Worm (Caenorhabditis elegans) whole organism, L1 larva: Measurements from ENCODE around the gene npr-17.

Experiments
- C16A3.4 ChIP-seq: fragments of 150-350 bp; optimal IDR thresholded peaks from 2 replicates; lab custom pipeline; 2014; ENCODE audit warnings: missing biosample characterization, missing genetic modification characterization
- C34B4.2 ChIP-seq: sonication (generic microtip); optimal IDR thresholded peaks from 2 replicates; lab custom pipeline; 2017; ENCODE audit warnings: mild to moderate bottlenecking, missing genetic modification characterization, missing compliant biosample characterization
- F16B12.6 ChIP-seq: fragments of 150-350 bp; optimal IDR thresholded peaks from 2 replicates; lab custom pipeline; 2014; ENCODE audit warnings: missing biosample characterization, missing genetic modification characterization
- aha-1 ChIP-seq: fragments of 150-350 bp; optimal IDR thresholded peaks from 2 replicates; lab custom pipeline; 2014; ENCODE audit warnings: missing biosample characterization, missing genetic modification characterization
- alr-1 ChIP-seq: fragments of 200-800 bp; sonication (Bioruptor generic); optimal IDR thresholded peaks from 2 replicates; lab custom pipeline; 2018; ENCODE audit warnings: borderline replicate concordance, mild to moderate bottlenecking, missing genetic modification characterization, missing compliant biosample characterization
- aly-2 ChIP-seq: fragments of 150-350 bp; optimal IDR thresholded peaks from 2 replicates; lab custom pipeline; 2014; ENCODE audit warnings: missing biosample characterization, missing genetic modification characterization
- ama-1 ChIP-seq: fragments of 150-350 bp; optimal IDR thresholded peaks from 2 replicates; lab custom pipeline; 2014
- blmp-1 ChIP-seq: fragments of 150-350 bp; optimal IDR thresholded peaks from 2 replicates; lab custom pipeline; 2014; ENCODE audit warnings: missing biosample characterization, missing genetic modification characterization
- ceh-82 ChIP-seq, 3 experiments: fragments of 150-350 bp in 1 of 3; sonication (generic microtip) in 2 of 3; optimal IDR thresholded peaks; 2 replicates each; lab custom pipeline; 2014 to 2017; ENCODE audit warnings: missing biosample characterization in 3 of 3, missing genetic modification characterization in 3 of 3
- dpl-1 ChIP-seq, 3 experiments: fragments of 150-350 bp in 2 of 3; sonication (generic microtip) in 1 of 3; optimal IDR thresholded peaks; 2 replicates each; lab custom pipeline; 2014 to 2017; ENCODE audit warnings: missing biosample characterization in 3 of 3, missing genetic modification characterization in 3 of 3, missing genetic modification reagents in 3 of 3
- dsc-1 ChIP-seq: sonication (generic microtip); optimal IDR thresholded peaks from 2 replicates; lab custom pipeline; 2016; ENCODE audit warnings: mild to moderate bottlenecking, missing genetic modification characterization, missing compliant biosample characterization
- elt-2 ChIP-seq: sonication (generic microtip); optimal IDR thresholded peaks from 2 replicates; lab custom pipeline; 2016; ENCODE audit warnings: missing genetic modification characterization, mild to moderate bottlenecking, inconsistent platforms, missing compliant biosample characterization, missing genetic modification reagents
- elt-3 ChIP-seq, 6 experiments: fragments of 150-350 bp in 1 of 6; sonication (generic microtip); optimal IDR thresholded peaks; 2 replicates each; lab custom pipeline; 2017 to 2018; ENCODE audit warnings: missing biosample characterization in 6 of 6, missing genetic modification characterization in 6 of 6, inconsistent platforms in 1 of 6
- ets-5 ChIP-seq: fragments of 200-800 bp; sonication (Bioruptor generic); IDR thresholded peaks from 2 replicates; pipeline ENCODE4 v1.3.6; 2022; ENCODE audit warnings: missing genetic modification characterization, missing compliant biosample characterization
- fkh-10 ChIP-seq: sonication (generic microtip); optimal IDR thresholded peaks from 2 replicates; lab custom pipeline; 2017; ENCODE audit warnings: missing biosample characterization, missing genetic modification reagents, missing genetic modification characterization
- fkh-4 ChIP-seq: sonication (generic microtip); optimal IDR thresholded peaks from 2 replicates; lab custom pipeline; 2016; ENCODE audit warnings: missing compliant biosample characterization, missing genetic modification characterization, borderline replicate concordance
- grh-1 ChIP-seq: fragments of 200-800 bp; sonication (Bioruptor generic); IDR thresholded peaks from 2 replicates; pipeline ENCODE4 v1.3.6; 2022; ENCODE audit warnings: missing genetic modification reagents, missing genetic modification characterization, missing compliant biosample characterization
- hlh-17 ChIP-seq: fragments of 200-800 bp; sonication (Bioruptor generic); optimal IDR thresholded peaks from 2 replicates; lab custom pipeline; 2018; ENCODE audit warnings: missing genetic modification characterization, mild to moderate bottlenecking, missing compliant biosample characterization, moderate library complexity, borderline replicate concordance
- hlh-4 ChIP-seq: sonication (generic microtip); optimal IDR thresholded peaks from 2 replicates; lab custom pipeline; 2016; ENCODE audit warnings: mild to moderate bottlenecking, missing genetic modification characterization, missing compliant biosample characterization
- irx-1 ChIP-seq: sonication (generic microtip); optimal IDR thresholded peaks from 2 replicates; lab custom pipeline; 2016; ENCODE audit warnings: missing genetic modification characterization, missing compliant biosample characterization
- isw-1 ChIP-seq: fragments of 200-800 bp; sonication (Bioruptor generic); IDR thresholded peaks from 2 replicates; pipeline ENCODE4 v1.3.6; 2022; ENCODE audit warnings: missing genetic modification characterization, missing compliant biosample characterization
- lin-14 ChIP-seq: fragments of 200-800 bp; sonication (Bioruptor generic); optimal IDR thresholded peaks from 2 replicates; lab custom pipeline; 2018; ENCODE audit warnings: mild to moderate bottlenecking, missing genetic modification characterization, moderate library complexity, missing compliant biosample characterization
- lin-35 ChIP-seq, 2 experiments: fragments of 150-350 bp; optimal IDR thresholded peaks; 2 replicates each; lab custom pipeline; 2014; ENCODE audit warnings: missing biosample characterization in 2 of 2, missing genetic modification characterization in 2 of 2, missing genetic modification reagents in 2 of 2
- lin-39 ChIP-seq: fragments of 150-350 bp; optimal IDR thresholded peaks from 2 replicates; lab custom pipeline; 2014; ENCODE audit warnings: missing biosample characterization, missing genetic modification reagents, missing genetic modification characterization
- lir-3 ChIP-seq: sonication (generic microtip); optimal IDR thresholded peaks from 2 replicates; lab custom pipeline; 2016; ENCODE audit warnings: mild to moderate bottlenecking, missing genetic modification characterization, moderate library complexity, missing compliant biosample characterization; ENCODE audit not compliant: poor library complexity
- lsy-2 ChIP-seq, 2 experiments: fragments of 150-350 bp; optimal IDR thresholded peaks; 2 replicates each; lab custom pipeline; 2014; ENCODE audit warnings: missing biosample characterization in 2 of 2, missing genetic modification characterization in 2 of 2
- mab-9 ChIP-seq: fragments of 200-800 bp; sonication (Bioruptor generic); IDR thresholded peaks from 2 replicates; pipeline ENCODE4 v1.3.6; 2022; ENCODE audit warnings: missing genetic modification reagents, missing genetic modification characterization, missing compliant biosample characterization
- mdl-1 ChIP-seq, 2 experiments: fragments of 150-350 bp; optimal IDR thresholded peaks; 2 replicates each; lab custom pipeline; 2014 to 2017; ENCODE audit warnings: missing biosample characterization in 2 of 2, missing genetic modification characterization in 2 of 2, inconsistent platforms in 1 of 2
- nhr-12 ChIP-seq: sonication (generic microtip); optimal IDR thresholded peaks from 2 replicates; lab custom pipeline; 2017; ENCODE audit warnings: missing biosample characterization, missing genetic modification characterization
- nhr-19 ChIP-seq: fragments of 200-800 bp; sonication (Bioruptor generic); conservative IDR thresholded peaks from 2 replicates; pipeline ENCODE4 v1.3.6; 2022; ENCODE audit warnings: missing genetic modification characterization, missing compliant biosample characterization
- nhr-20 ChIP-seq: sonication (generic microtip); optimal IDR thresholded peaks from 2 replicates; lab custom pipeline; 2016; ENCODE audit warnings: mild to moderate bottlenecking, missing genetic modification characterization, missing compliant biosample characterization
- nhr-237 ChIP-seq: fragments of 150-350 bp; optimal IDR thresholded peaks from 2 replicates; lab custom pipeline; 2014; ENCODE audit warnings: missing biosample characterization, missing genetic modification characterization
- nhr-47 ChIP-seq: sonication (generic microtip); optimal IDR thresholded peaks from 2 replicates; lab custom pipeline; 2016; ENCODE audit warnings: mild to moderate bottlenecking, missing genetic modification characterization, moderate library complexity, missing compliant biosample characterization
- nhr-71 ChIP-seq: sonication (generic microtip); optimal IDR thresholded peaks from 2 replicates; lab custom pipeline; 2016; ENCODE audit warnings: mild to moderate bottlenecking, missing genetic modification characterization, moderate library complexity, missing compliant biosample characterization
- nhr-76 ChIP-seq: sonication (generic microtip); optimal IDR thresholded peaks from 2 replicates; lab custom pipeline; 2017; ENCODE audit warnings: missing biosample characterization, missing genetic modification characterization
- nhr-84 ChIP-seq: sonication (generic microtip); optimal IDR thresholded peaks from 2 replicates; lab custom pipeline; 2017; ENCODE audit warnings: missing biosample characterization, missing genetic modification characterization
- nhr-85 ChIP-seq: sonication (generic microtip); peaks from one replicate; lab custom pipeline; 2016; ENCODE audit warnings: missing genetic modification characterization, inconsistent platforms, missing compliant biosample characterization
- rnt-1 ChIP-seq: sonication (generic microtip); optimal IDR thresholded peaks from 2 replicates; lab custom pipeline; 2016; ENCODE audit warnings: mild to moderate bottlenecking, missing genetic modification characterization, moderate library complexity, missing compliant biosample characterization
- skn-1 ChIP-seq: fragments of 150-350 bp; optimal IDR thresholded peaks from 2 replicates; lab custom pipeline; 2014; ENCODE audit warnings: missing biosample characterization, missing genetic modification characterization
- snu-23 ChIP-seq: sonication (generic microtip); optimal IDR thresholded peaks from 2 replicates; lab custom pipeline; 2016; ENCODE audit warnings: missing genetic modification characterization, missing compliant biosample characterization
- sox-4 ChIP-seq: sonication (generic microtip); optimal IDR thresholded peaks from 2 replicates; lab custom pipeline; 2016; ENCODE audit warnings: missing genetic modification characterization, missing compliant biosample characterization
- sptf-1 ChIP-seq: fragments of 150-350 bp; optimal IDR thresholded peaks from 2 replicates; lab custom pipeline; 2014; ENCODE audit warnings: missing biosample characterization, missing genetic modification characterization
- tbx-2 ChIP-seq: sonication (generic microtip); optimal IDR thresholded peaks from 2 replicates; lab custom pipeline; 2016; ENCODE audit warnings: missing genetic modification characterization, missing compliant biosample characterization
- unc-130 ChIP-seq: fragments of 150-350 bp; optimal IDR thresholded peaks from 2 replicates; lab custom pipeline; 2017; ENCODE audit warnings: missing biosample characterization, missing genetic modification characterization, inconsistent platforms
- unc-30 ChIP-seq: sonication (generic microtip); optimal IDR thresholded peaks from 2 replicates; lab custom pipeline; 2017; ENCODE audit warnings: missing biosample characterization, missing genetic modification characterization
- unc-62 ChIP-seq: fragments of 150-350 bp; optimal IDR thresholded peaks from 2 replicates; lab custom pipeline; 2014; ENCODE audit warnings: missing biosample characterization, missing genetic modification reagents, missing genetic modification characterization
- unc-86 ChIP-seq: sonication (generic microtip); optimal IDR thresholded peaks from 2 replicates; lab custom pipeline; 2016; ENCODE audit warnings: missing genetic modification characterization, missing compliant biosample characterization
- vab-15 ChIP-seq: sonication (generic microtip); optimal IDR thresholded peaks from 2 replicates; lab custom pipeline; 2017; ENCODE audit warnings: missing genotype, mild to moderate bottlenecking, missing genetic modification characterization, missing compliant biosample characterization
- ztf-4 ChIP-seq: fragments of 150-350 bp; optimal IDR thresholded peaks from 2 replicates; lab custom pipeline; 2014; ENCODE audit warnings: missing biosample characterization, missing genetic modification characterization

Gene npr-17

DNA sequence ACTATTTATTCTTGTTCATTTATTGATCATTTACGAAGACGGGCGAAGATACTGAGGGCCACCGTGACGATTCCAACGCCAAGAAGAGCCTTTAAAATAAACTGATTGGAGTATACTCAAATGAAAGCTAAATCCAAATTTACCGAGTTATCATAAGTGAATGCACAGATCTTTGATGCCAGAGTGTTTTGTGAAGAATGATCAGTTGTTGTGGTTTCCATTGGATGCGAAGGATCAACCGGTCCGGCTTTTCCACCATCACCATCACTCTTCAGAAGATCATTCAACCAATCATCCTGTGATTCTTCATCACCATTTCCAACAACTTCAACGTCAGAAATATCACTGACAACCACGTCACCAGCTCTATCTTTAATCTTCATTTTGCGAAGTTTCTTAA lies 19.0 kb downstream of the npr-17 start:
- TF ChIP-seq nhr-19 (GFP tag; lab: Robert Waterston, UW) (no peak), isw-1 (GFP tag; lab: Robert Waterston, UW) (no peak), nhr-237 (tag; lab: Kevin White, UChicago) (no peak), unc-30 (tag; lab: Kevin White, UChicago) (no peak), dsc-1 (tag; lab: Kevin White, UChicago) (peak; percentile 3), ama-1 (lab: Kevin White, UChicago) (peak; percentile 45), tbx-2 (tag; lab: Kevin White, UChicago) (no peak), lin-35 (GFP tag; optimal IDR thresholded peaks at IDR 0.05; lab: Kevin White, UChicago) (peak in 1 of 2 experiments; percentile 9), ceh-82 (tag; optimal IDR thresholded peaks at IDR 0.05; lab: Kevin White, UChicago) (no peak), aly-2 (tag; lab: Kevin White, UChicago) (peak; percentile 64), sptf-1 (tag; lab: Kevin White, UChicago) (no peak), nhr-85 (tag; lab: Kevin White, UChicago) (peak; percentile 13)

DNA sequence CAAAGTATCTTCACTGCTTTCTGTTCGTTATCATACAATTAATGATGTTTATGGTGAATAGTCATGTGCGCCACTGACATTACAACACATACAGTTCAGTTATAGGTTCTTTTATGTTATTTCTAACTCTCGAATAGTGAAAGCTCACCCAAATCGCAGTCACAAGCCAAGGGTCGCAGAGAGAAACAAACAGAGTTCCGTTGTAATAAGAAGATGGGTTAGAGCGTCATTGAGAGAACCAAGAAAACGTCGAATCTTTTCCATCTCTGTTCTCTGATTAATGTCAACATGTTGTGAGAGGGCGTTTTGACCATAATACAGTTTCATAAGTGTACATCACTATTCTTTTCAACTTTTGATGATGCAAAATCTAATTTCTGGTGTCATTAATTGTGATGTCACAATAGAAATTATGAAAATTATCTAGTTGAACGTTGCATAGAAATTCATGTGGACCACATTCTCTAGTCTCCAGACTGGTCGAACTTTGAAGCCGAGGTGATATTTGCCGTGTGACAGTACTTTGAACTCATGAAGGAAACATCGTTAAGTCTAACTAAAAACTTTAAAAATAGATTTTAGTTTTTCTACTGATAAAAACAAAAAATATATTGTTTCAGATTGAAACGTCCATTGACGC lies 22.2 kb downstream of the npr-17 start:
- TF ChIP-seq dsc-1 (tag; lab: Kevin White, UChicago), result no peak
- TF ChIP-seq unc-130 (tag; lab: Kevin White, UChicago), result no peak
- no peak for TF ChIP-seq nhr-47 (tag; lab: Kevin White, UChicago)
- TF ChIP-seq vab-15 (tag; lab: Kevin White, UChicago), result no peak
- TF ChIP-seq nhr-84 (tag; lab: Kevin White, UChicago), result no peak
- peak; percentile 34 for TF ChIP-seq elt-2 (tag; lab: Kevin White, UChicago)
- TF ChIP-seq tbx-2 (tag; lab: Kevin White, UChicago), result peak; percentile 44
- no peak for TF ChIP-seq sptf-1 (tag; lab: Kevin White, UChicago)
- peak; percentile 68 for TF ChIP-seq nhr-20 (tag; lab: Kevin White, UChicago)
- TF ChIP-seq aha-1 (tag; lab: Kevin White, UChicago), result no peak
- no peak for TF ChIP-seq F16B12.6 (tag; lab: Kevin White, UChicago)
- TF ChIP-seq mdl-1 (tag; optimal IDR thresholded peaks at IDR 0.05; lab: Kevin White, UChicago), result peak in 1 of 2 experiments; percentile 3
- TF ChIP-seq sox-4, result no peak
- peak; percentile 57 for TF ChIP-seq lin-14 (GFP tag; lab: Kevin White, UChicago)
- TF ChIP-seq fkh-10 (GFP tag; lab: Kevin White, UChicago), result no peak
- TF ChIP-seq lir-3 (tag; lab: Kevin White, UChicago), result no peak
- no peak for TF ChIP-seq grh-1 (GFP tag; lab: Robert Waterston, UW)
- no peak for TF ChIP-seq skn-1
- no peak for TF ChIP-seq rnt-1 (tag; lab: Kevin White, UChicago)
- TF ChIP-seq fkh-4, result no peak
- peak; percentile 50 for TF ChIP-seq snu-23
- TF ChIP-seq alr-1, result no peak
- peak in 2 of 3 experiments; percentile 13 to 19 for TF ChIP-seq dpl-1 (GFP tag; optimal IDR thresholded peaks at IDR 0.05; lab: Kevin White, UChicago)
- TF ChIP-seq C16A3.4 (tag; lab: Kevin White, UChicago), result peak; percentile 16
- TF ChIP-seq lin-35 (GFP tag; optimal IDR thresholded peaks at IDR 0.05; lab: Kevin White, UChicago), result peak in 1 of 2 experiments; percentile 39
- TF ChIP-seq hlh-4, result no peak
- TF ChIP-seq unc-62 (GFP tag; lab: Kevin White, UChicago), result no peak
- TF ChIP-seq mab-9 (GFP tag; lab: Robert Waterston, UW), result no peak
- peak; percentile 70 for TF ChIP-seq nhr-85 (tag; lab: Kevin White, UChicago)
- TF ChIP-seq nhr-19 (GFP tag; lab: Robert Waterston, UW), result peak; percentile 69
- peak; percentile 56 for TF ChIP-seq nhr-71 (tag; lab: Kevin White, UChicago)
- peak in 1 of 2 experiments; percentile 19 for TF ChIP-seq lsy-2 (tag; optimal IDR thresholded peaks at IDR 0.05; lab: Kevin White, UChicago)
- TF ChIP-seq ets-5, result no peak
- no peak for TF ChIP-seq hlh-17 (GFP tag; lab: Kevin White, UChicago)
- peak; percentile 58 for TF ChIP-seq blmp-1 (tag; lab: Kevin White, UChicago)
- TF ChIP-seq C34B4.2 (tag; lab: Kevin White, UChicago), result no peak
- TF ChIP-seq nhr-237 (tag; lab: Kevin White, UChicago), result no peak
- peak; percentile 34 for TF ChIP-seq ztf-4
- TF ChIP-seq unc-86 (tag; lab: Kevin White, UChicago), result no peak
- no peak for TF ChIP-seq nhr-12
- TF ChIP-seq nhr-76 (tag; lab: Kevin White, UChicago), result no peak
- peak in 3 of 6 experiments; percentile 8 to 40 (median 8) for TF ChIP-seq elt-3 (tag; optimal IDR thresholded peaks at IDR 0.05; lab: Kevin White, UChicago)
- no peak for TF ChIP-seq irx-1 (tag; lab: Kevin White, UChicago)
- TF ChIP-seq lin-39 (tag; lab: Kevin White, UChicago), result no peak
